Worm (Caenorhabditis elegans) whole organism, L1 larva: ENCODE measurements around the gene F39E9.6.

Experiments used
- C16A3.4 ChIP-seq: fragments of 150-350 bp; optimal IDR thresholded peaks from 2 replicates; lab custom pipeline; 2014; ENCODE audit warnings: missing biosample characterization, missing genetic modification characterization
- Y116A8C.19 ChIP-seq: sonication (generic microtip); optimal IDR thresholded peaks from 2 replicates; lab custom pipeline; 2016; ENCODE audit warnings: missing compliant biosample characterization, missing genetic modification characterization, borderline replicate concordance
- blmp-1 ChIP-seq: fragments of 150-350 bp; optimal IDR thresholded peaks from 2 replicates; lab custom pipeline; 2014; ENCODE audit warnings: missing biosample characterization, missing genetic modification characterization
- ceh-63 ChIP-seq: fragments of 200-800 bp; sonication (Bioruptor generic); optimal IDR thresholded peaks from 2 replicates; lab custom pipeline; 2018; ENCODE audit warnings: mild to moderate bottlenecking, missing genetic modification characterization, missing compliant biosample characterization
- ceh-82 ChIP-seq, 3 experiments: fragments of 150-350 bp in 1 of 3; sonication (generic microtip) in 2 of 3; optimal IDR thresholded peaks; 2 replicates each; lab custom pipeline; 2014 to 2017; ENCODE audit warnings: missing biosample characterization in 3 of 3, missing genetic modification characterization in 3 of 3
- ceh-88 ChIP-seq: fragments of 200-800 bp; sonication (Bioruptor generic); IDR thresholded peaks from 2 replicates; pipeline ENCODE4 v1.3.6; 2022; ENCODE audit warnings: missing genetic modification characterization, missing compliant biosample characterization
- ceh-90 ChIP-seq: sonication (generic microtip); optimal IDR thresholded peaks from 2 replicates; lab custom pipeline; 2016; ENCODE audit warnings: missing genetic modification characterization, missing compliant biosample characterization
- dsc-1 ChIP-seq: sonication (generic microtip); optimal IDR thresholded peaks from 2 replicates; lab custom pipeline; 2016; ENCODE audit warnings: mild to moderate bottlenecking, missing genetic modification characterization, missing compliant biosample characterization
- efl-1 ChIP-seq, 4 experiments: fragments of 150-350 bp; optimal IDR thresholded peaks in 3 of 4; peaks in 1 of 4; 1 replicate in 1 of 4; 2 replicates in 3 of 4; lab custom pipeline; 2014; ENCODE audit warnings: missing biosample characterization in 2 of 4, missing genetic modification characterization in 2 of 4, missing genetic modification reagents in 2 of 4
- egl-27 ChIP-seq, 2 experiments: fragments of 150-350 bp in 1 of 2; sonication (generic microtip); optimal IDR thresholded peaks; 3 replicates each; lab custom pipeline; 2017 to 2018; ENCODE audit warnings: missing biosample characterization in 2 of 2, missing genetic modification characterization in 2 of 2, missing genetic modification reagents in 2 of 2
- elt-2 ChIP-seq: sonication (generic microtip); optimal IDR thresholded peaks from 2 replicates; lab custom pipeline; 2016; ENCODE audit warnings: missing genetic modification characterization, mild to moderate bottlenecking, inconsistent platforms, missing compliant biosample characterization, missing genetic modification reagents
- elt-3 ChIP-seq, 6 experiments: fragments of 150-350 bp in 1 of 6; sonication (generic microtip); optimal IDR thresholded peaks; 2 replicates each; lab custom pipeline; 2017 to 2018; ENCODE audit warnings: missing biosample characterization in 6 of 6, missing genetic modification characterization in 6 of 6, inconsistent platforms in 1 of 6
- fkh-10 ChIP-seq: sonication (generic microtip); optimal IDR thresholded peaks from 2 replicates; lab custom pipeline; 2017; ENCODE audit warnings: missing biosample characterization, missing genetic modification reagents, missing genetic modification characterization
- fos-1 ChIP-seq: fragments of 150-350 bp; optimal IDR thresholded peaks from 2 replicates; lab custom pipeline; 2014; ENCODE audit warnings: missing biosample characterization, missing genetic modification characterization
- grh-1 ChIP-seq: fragments of 200-800 bp; sonication (Bioruptor generic); IDR thresholded peaks from 2 replicates; pipeline ENCODE4 v1.3.6; 2022; ENCODE audit warnings: missing genetic modification reagents, missing genetic modification characterization, missing compliant biosample characterization
- hpl-2 ChIP-seq: fragments of 150-350 bp; optimal IDR thresholded peaks from 2 replicates; lab custom pipeline; 2014; ENCODE audit warnings: missing biosample characterization, missing genetic modification reagents, missing genetic modification characterization
- lin-13 ChIP-seq: fragments of 150-350 bp; optimal IDR thresholded peaks from 2 replicates; lab custom pipeline; 2014; ENCODE audit warnings: missing biosample characterization, missing genetic modification reagents, missing genetic modification characterization
- lin-14 ChIP-seq: fragments of 200-800 bp; sonication (Bioruptor generic); optimal IDR thresholded peaks from 2 replicates; lab custom pipeline; 2018; ENCODE audit warnings: mild to moderate bottlenecking, missing genetic modification characterization, moderate library complexity, missing compliant biosample characterization
- lin-15B ChIP-seq: fragments of 150-350 bp; sonication (generic microtip); optimal IDR thresholded peaks from 3 replicates; lab custom pipeline; 2014; ENCODE audit warnings: missing biosample characterization, missing genetic modification characterization
- lin-35 ChIP-seq, 2 experiments: fragments of 150-350 bp; optimal IDR thresholded peaks; 2 replicates each; lab custom pipeline; 2014; ENCODE audit warnings: missing biosample characterization in 2 of 2, missing genetic modification characterization in 2 of 2, missing genetic modification reagents in 2 of 2
- mdl-1 ChIP-seq, 2 experiments: fragments of 150-350 bp; optimal IDR thresholded peaks; 2 replicates each; lab custom pipeline; 2014 to 2017; ENCODE audit warnings: missing biosample characterization in 2 of 2, missing genetic modification characterization in 2 of 2, inconsistent platforms in 1 of 2
- mef-2 ChIP-seq: fragments of 150-350 bp; optimal IDR thresholded peaks from 2 replicates; lab custom pipeline; 2014; ENCODE audit warnings: missing biosample characterization, missing genetic modification characterization
- nhr-11 ChIP-seq: fragments of 150-350 bp; optimal IDR thresholded peaks from 2 replicates; lab custom pipeline; 2014; ENCODE audit warnings: missing biosample characterization, missing genetic modification characterization
- nhr-12 ChIP-seq: sonication (generic microtip); optimal IDR thresholded peaks from 2 replicates; lab custom pipeline; 2017; ENCODE audit warnings: missing biosample characterization, missing genetic modification characterization
- nhr-20 ChIP-seq: sonication (generic microtip); optimal IDR thresholded peaks from 2 replicates; lab custom pipeline; 2016; ENCODE audit warnings: mild to moderate bottlenecking, missing genetic modification characterization, missing compliant biosample characterization
- nhr-28 ChIP-seq: fragments of 150-350 bp; optimal IDR thresholded peaks from 2 replicates; lab custom pipeline; 2014; ENCODE audit warnings: missing biosample characterization, missing genetic modification characterization
- nhr-76 ChIP-seq: sonication (generic microtip); optimal IDR thresholded peaks from 2 replicates; lab custom pipeline; 2017; ENCODE audit warnings: missing biosample characterization, missing genetic modification characterization
- nhr-77 ChIP-seq: fragments of 150-350 bp; optimal IDR thresholded peaks from 2 replicates; lab custom pipeline; 2014; ENCODE audit warnings: missing biosample characterization, missing genetic modification characterization
- pag-3 ChIP-seq: sonication (generic microtip); optimal IDR thresholded peaks from 2 replicates; lab custom pipeline; 2017; ENCODE audit warnings: missing genetic modification characterization, mild to moderate bottlenecking, missing compliant biosample characterization, antibody characterized with exemption, borderline replicate concordance; ENCODE audit not compliant: insufficient read depth
- pax-3 ChIP-seq: fragments of 200-800 bp; sonication (Bioruptor generic); optimal IDR thresholded peaks from 2 replicates; lab custom pipeline; 2018; ENCODE audit warnings: mild to moderate bottlenecking, missing genetic modification characterization, moderate library complexity, missing compliant biosample characterization
- rnt-1 ChIP-seq: sonication (generic microtip); optimal IDR thresholded peaks from 2 replicates; lab custom pipeline; 2016; ENCODE audit warnings: mild to moderate bottlenecking, missing genetic modification characterization, moderate library complexity, missing compliant biosample characterization
- skn-1 ChIP-seq: fragments of 150-350 bp; optimal IDR thresholded peaks from 2 replicates; lab custom pipeline; 2014; ENCODE audit warnings: missing biosample characterization, missing genetic modification characterization
- sup-37 ChIP-seq: fragments of 200-800 bp; sonication (Bioruptor generic); optimal IDR thresholded peaks from 2 replicates; lab custom pipeline; 2018; ENCODE audit warnings: mild to moderate bottlenecking, missing genetic modification characterization, missing compliant biosample characterization
- unc-130 ChIP-seq: fragments of 150-350 bp; optimal IDR thresholded peaks from 2 replicates; lab custom pipeline; 2017; ENCODE audit warnings: missing biosample characterization, missing genetic modification characterization, inconsistent platforms
- unc-30 ChIP-seq: sonication (generic microtip); optimal IDR thresholded peaks from 2 replicates; lab custom pipeline; 2017; ENCODE audit warnings: missing biosample characterization, missing genetic modification characterization
- unc-62 ChIP-seq: fragments of 150-350 bp; optimal IDR thresholded peaks from 2 replicates; lab custom pipeline; 2014; ENCODE audit warnings: missing biosample characterization, missing genetic modification reagents, missing genetic modification characterization
- vab-15 ChIP-seq: sonication (generic microtip); optimal IDR thresholded peaks from 2 replicates; lab custom pipeline; 2017; ENCODE audit warnings: missing genotype, mild to moderate bottlenecking, missing genetic modification characterization, missing compliant biosample characterization
- ztf-11 ChIP-seq, 2 experiments: sonication (generic microtip); optimal IDR thresholded peaks; 2 replicates each; lab custom pipeline; 2016 to 2017; ENCODE audit warnings: missing genetic modification characterization in 2 of 2, missing biosample characterization in 1 of 2, missing compliant biosample characterization in 1 of 2
- ztf-4 ChIP-seq: fragments of 150-350 bp; optimal IDR thresholded peaks from 2 replicates; lab custom pipeline; 2014; ENCODE audit warnings: missing biosample characterization, missing genetic modification characterization

F39E9.6 gene

ce11 chrII:3297914-3298313 lies 15.4 kb downstream of the F39E9.6 start, which contains the start of gene btb-18:
Gene btb-18 (plus strand): TSS chrII:3298214.
- TF ChIP-seq egl-27 (tag; optimal IDR thresholded peaks at IDR 0.05; lab: Kevin White, UChicago) (no peak), lin-15B (tag; lab: Kevin White, UChicago) (no peak), C16A3.4 (tag; lab: Kevin White, UChicago) (no peak), elt-3 (tag; optimal IDR thresholded peaks at IDR 0.05; lab: Kevin White, UChicago) (no peak), unc-62 (no peak), lin-14 (GFP tag; lab: Kevin White, UChicago) (no peak), sup-37 (GFP tag; lab: Kevin White, UChicago) (no peak), unc-30 (tag; lab: Kevin White, UChicago) (no peak), nhr-11 (tag; lab: Kevin White, UChicago) (no peak), ceh-90 (tag; lab: Kevin White, UChicago) (no peak), skn-1 (no peak), nhr-28 (tag; lab: Kevin White, UChicago) (no peak), nhr-20 (tag; lab: Kevin White, UChicago) (no peak), mef-2 (tag; lab: Kevin White, UChicago) (no peak), ztf-11 (tag; optimal IDR thresholded peaks at IDR 0.05; lab: Kevin White, UChicago) (no peak), mdl-1 (tag; optimal IDR thresholded peaks at IDR 0.05; lab: Kevin White, UChicago) (no peak), hpl-2 (GFP tag; lab: Kevin White, UChicago) (no peak), dsc-1 (tag; lab: Kevin White, UChicago) (no peak), pax-3 (no peak)

- TF ChIP-seq fos-1 (tag; lab: Kevin White, UChicago) (no peak), lin-14 (GFP tag; lab: Kevin White, UChicago) (no peak), lin-35 (GFP tag; optimal IDR thresholded peaks at IDR 0.05; lab: Kevin White, UChicago) (peak in 1 of 2 experiments; percentile 22), C16A3.4 (tag; lab: Kevin White, UChicago) (no peak), unc-130 (tag; lab: Kevin White, UChicago) (no peak), Y116A8C.19 (tag; lab: Kevin White, UChicago) (no peak), fkh-10 (GFP tag; lab: Kevin White, UChicago) (no peak), grh-1 (GFP tag; lab: Robert Waterston, UW) (no peak), nhr-77 (tag; lab: Kevin White, UChicago) (no peak), lin-15B (tag; lab: Kevin White, UChicago) (no peak), pag-3 (tag; lab: Kevin White, UChicago) (no peak), mdl-1 (tag; optimal IDR thresholded peaks at IDR 0.05; lab: Kevin White, UChicago) (no peak), rnt-1 (no peak), elt-2 (tag; lab: Kevin White, UChicago) (peak; percentile 70), ztf-4 (tag; lab: Kevin White, UChicago) (no peak), skn-1 (no peak), blmp-1 (tag; lab: Kevin White, UChicago) (no peak), efl-1 (optimal IDR thresholded peaks at IDR 0.05; lab: Kevin White, UChicago) (no peak), efl-1 (GFP tag; optimal IDR thresholded peaks at IDR 0.05 in 1 of 2; lab: Kevin White, UChicago) (peak in 1 of 2 experiments; percentile 77), elt-3 (tag; optimal IDR thresholded peaks at IDR 0.05; lab: Kevin White, UChicago) (no peak), ceh-63 (no peak), nhr-76 (no peak), ceh-88 (no peak), lin-13 (GFP tag; lab: Kevin White, UChicago) (no peak), ceh-82 (tag; optimal IDR thresholded peaks at IDR 0.05; lab: Kevin White, UChicago) (no peak), nhr-12 (tag; lab: Kevin White, UChicago) (no peak)
These were observed 16.7 kb downstream of the F39E9.6 start, which contains the start of gene btb-16 for ce11 chrII:3296644-3297043. Gene btb-16 (plus strand): TSS chrII:3296883.

- no peak for TF ChIP-seq vab-15 (tag; lab: Kevin White, UChicago)
- TF ChIP-seq lin-35 (GFP tag; optimal IDR thresholded peaks at IDR 0.05; lab: Kevin White, UChicago): peak in 1 of 2 experiments; percentile 27
- TF ChIP-seq elt-2 (tag; lab: Kevin White, UChicago): peak; percentile 73
These were observed 18.1 kb downstream of the F39E9.6 start, which contains the start of gene btb-17 for ce11 chrII:3295193-3295592. Gene btb-17 (plus strand): TSS chrII:3295405.
